Worm (Caenorhabditis elegans): ENCODE measurements around the gene mpk-2.

Gene mpk-2

ce11 chrII:5081124-5081913 is 22.6 kb upstream of the mpk-2 start, which contains the start of gene dsh-2 (continued):
- TF ChIP-seq lir-3 (tag; optimal IDR thresholded peaks at IDR 0.05; ENCODE audit: poor library complexity): peak; percentile 17
- no peak for TF ChIP-seq efl-3 (GFP tag; optimal IDR thresholded peaks at IDR 0.05)
- TF ChIP-seq ceh-90 (tag; optimal IDR thresholded peaks at IDR 0.05): peak; percentile 10
- TF ChIP-seq efl-1 (optimal IDR thresholded peaks at IDR 0.05): peak; percentile 72 to 82
- TF ChIP-seq efl-1 (GFP tag; optimal IDR thresholded peaks at IDR 0.05 in 1 of 2): peak; percentile 82 to 98
- TF ChIP-seq nhr-20 (tag; optimal IDR thresholded peaks at IDR 0.05): peak; percentile 70
- TF ChIP-seq egl-13 (tag; optimal IDR thresholded peaks at IDR 0.05): no peak
- no peak for TF ChIP-seq dsc-1 (tag; optimal IDR thresholded peaks at IDR 0.05)
- TF ChIP-seq nhr-19 (GFP tag; conservative IDR thresholded peaks at IDR 0.05): peak; percentile 30
- no peak for TF ChIP-seq sptf-1 (tag; optimal IDR thresholded peaks at IDR 0.05)
- no peak for TF ChIP-seq zip-4 (GFP tag; optimal IDR thresholded peaks at IDR 0.05)

ce11 chrII:5083341-5083740 is 20.6 kb upstream of the mpk-2 start, which contains the start of gene C04G6.4:
C04G6.4 (minus strand) TSS chrII:5083441.
- TF ChIP-seq nhr-76 (tag; optimal IDR thresholded peaks at IDR 0.05) (no peak), lir-3 (tag; optimal IDR thresholded peaks at IDR 0.05; ENCODE audit: poor library complexity) (no peak)

- TF ChIP-seq elt-2 (tag; optimal IDR thresholded peaks at IDR 0.05) (peak; percentile 52), sup-37 (GFP tag; optimal IDR thresholded peaks at IDR 0.05) (no peak), efl-1 (optimal IDR thresholded peaks at IDR 0.05) (no peak), efl-1 (GFP tag; optimal IDR thresholded peaks at IDR 0.05 in 1 of 2) (peak in 1 of 2 experiments; percentile 24)
Observed at ce11 chrII:5084225-5084624, 19.7 kb upstream of the mpk-2 start.

ce11 chrII:5085450-5085849 is 18.5 kb upstream of the mpk-2 start, which contains the start of gene txt-9:
txt-9 (plus strand) TSS chrII:5085785.
- TF ChIP-seq ztf-4 (tag; optimal IDR thresholded peaks at IDR 0.05) (no peak), elt-2 (tag; optimal IDR thresholded peaks at IDR 0.05) (peak; percentile 62), lin-35 (GFP tag; optimal IDR thresholded peaks at IDR 0.05) (peak in 1 of 2 experiments; percentile 13)

ce11 chrII:5086143-5086542 is 17.8 kb upstream of the mpk-2 start:
- no peak for TF ChIP-seq C04F5.9 (tag; optimal IDR thresholded peaks at IDR 0.05)
- TF ChIP-seq elt-2 (tag; optimal IDR thresholded peaks at IDR 0.05): peak; percentile 91

- TF ChIP-seq ces-1 (GFP tag; optimal IDR thresholded peaks at IDR 0.05) (no peak), nhr-12 (tag; optimal IDR thresholded peaks at IDR 0.05) (no peak), hlh-4 (tag; optimal IDR thresholded peaks at IDR 0.05) (no peak), zip-4 (GFP tag; optimal IDR thresholded peaks at IDR 0.05) (no peak), dpl-1 (GFP tag; optimal IDR thresholded peaks at IDR 0.05) (no peak), mab-9 (GFP tag; IDR thresholded peaks at IDR 0.05) (no peak), C04F5.9 (tag; optimal IDR thresholded peaks at IDR 0.05) (no peak), swsn-7 (tag; optimal IDR thresholded peaks at IDR 0.05) (no peak), jun-1 (tag; optimal IDR thresholded peaks at IDR 0.05) (no peak), mep-1 (tag; optimal IDR thresholded peaks at IDR 0.05) (no peak), lin-39 (tag; optimal IDR thresholded peaks at IDR 0.05) (no peak), efl-1 (optimal IDR thresholded peaks at IDR 0.05) (no peak), efl-1 (GFP tag; optimal IDR thresholded peaks at IDR 0.05 in 1 of 2) (no peak), alr-1 (tag; optimal IDR thresholded peaks at IDR 0.05; ENCODE audit: borderline replicate concordance) (no peak), nhr-84 (tag; optimal IDR thresholded peaks at IDR 0.05) (no peak), fkh-8 (tag; optimal IDR thresholded peaks at IDR 0.05) (no peak), pag-3 (tag; optimal IDR thresholded peaks at IDR 0.05; ENCODE audit: borderline replicate concordance, insufficient read depth) (no peak)
Observed at ce11 chrII:5091640-5092243, 12.2 kb upstream of the mpk-2 start, which contains the start of gene pld-1. pld-1 (minus strand) TSS chrII:5091690.
